Fruit fly (Drosophila melanogaster) whole organism, wandering third instar larva: Measurements from ENCODE around the gene Nmd3.

Source experiments
- Sp1 ChIP-seq: fragments of 200-800 bp; sonication (Bioruptor generic); optimal IDR thresholded peaks from 3 replicates; lab custom pipeline; 2019; ENCODE audit warnings: missing biosample characterization, mild to moderate bottlenecking, missing genetic modification characterization, moderate library complexity
- dmrt93B ChIP-seq: fragments of 200-800 bp; sonication (Bioruptor generic); optimal IDR thresholded peaks from 2 replicates; lab custom pipeline; 2018; ENCODE audit warnings: missing biosample characterization, mild to moderate bottlenecking, missing genetic modification characterization
- dsf ChIP-seq: sonication (Bioruptor generic); optimal IDR thresholded peaks from 2 replicates; lab custom pipeline; 2016; ENCODE audit warnings: missing biosample characterization, missing genetic modification characterization, borderline replicate concordance

- TF ChIP-seq Sp1 (GFP tag; lab: Kevin White, UChicago) (no peak), dsf (no peak), dmrt93B (no peak)
Measured at dm6 chrX:2147475-2147874, 37.0 kb downstream of the Nmd3 start.
